Fruit fly (Drosophila melanogaster): ENCODE measurements around the gene CG17202.

DNA sequence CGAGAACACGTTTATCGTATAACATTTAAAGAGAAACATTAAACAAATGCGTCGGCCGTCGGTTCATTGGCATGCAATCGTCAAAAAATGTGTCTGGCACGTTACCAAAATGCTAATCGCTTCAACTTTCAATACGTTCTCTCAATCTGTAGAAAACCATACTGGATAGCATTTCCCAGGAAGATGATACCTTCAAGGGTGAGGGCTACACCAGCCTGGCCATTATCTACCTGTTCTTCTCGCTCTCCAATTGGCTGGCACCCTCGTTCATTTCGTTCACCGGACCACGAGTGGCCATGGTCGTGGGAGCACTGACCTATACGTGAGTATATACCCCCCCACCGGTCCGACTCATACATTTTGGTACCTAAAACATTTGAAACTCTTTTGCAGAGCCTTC is 31.9 kb downstream of the CG17202 start:
- TF ChIP-seq Myc (optimal IDR thresholded peaks at IDR 0.05), result no peak
- TF ChIP-seq psq (optimal IDR thresholded peaks at IDR 0.05), result no peak
- TF ChIP-seq ttk (optimal IDR thresholded peaks at IDR 0.05), result no peak
- TF ChIP-seq Sin3A (optimal IDR thresholded peaks at IDR 0.05), result no peak
- TF ChIP-seq insv (optimal IDR thresholded peaks at IDR 0.05), result no peak
- TF ChIP-seq h (optimal IDR thresholded peaks at IDR 0.05), result no peak
